Fruit fly (Drosophila melanogaster): Measurements from ENCODE around the gene ovo.

ovo gene

DNA sequence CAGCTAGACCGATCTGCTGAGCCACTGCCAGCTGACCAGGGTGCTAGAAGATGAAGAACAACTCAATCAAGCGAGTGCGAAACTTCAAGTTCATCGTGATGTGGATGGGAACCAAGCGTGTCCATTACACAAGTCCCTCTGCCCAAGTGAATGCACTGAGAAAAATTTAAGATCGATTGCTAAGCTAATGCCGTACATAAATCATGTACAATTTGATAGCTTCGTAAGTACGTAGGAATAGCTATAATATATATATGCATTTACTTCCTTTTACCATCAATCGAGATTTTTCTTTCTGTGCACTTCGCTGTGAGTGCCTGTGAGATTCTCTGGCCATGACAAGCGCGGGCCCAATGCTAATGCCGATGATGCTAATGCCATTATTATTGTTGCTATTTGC, 9.7 kb upstream of the ovo start:
- TF ChIP-seq CG11617 (GFP tag; optimal IDR thresholded peaks at IDR 0.05), result no peak
- no peak for TF ChIP-seq CG7101 (tag; optimal IDR thresholded peaks at IDR 0.05)
- no peak for TF ChIP-seq cic (GFP tag; optimal IDR thresholded peaks at IDR 0.05)
- TF ChIP-seq kay (GFP tag; ENCODE audit: borderline replicate concordance), result no peak
- TF ChIP-seq CG7045 (GFP tag; optimal IDR thresholded peaks at IDR 0.05), result no peak
- no peak for TF ChIP-seq bab1 (GFP tag; optimal IDR thresholded peaks at IDR 0.05)
- TF ChIP-seq toe (GFP tag; optimal IDR thresholded peaks at IDR 0.05), result no peak
- no peak for TF ChIP-seq tj (GFP tag; optimal IDR thresholded peaks at IDR 0.05)
- no peak for TF ChIP-seq Crg-1 (GFP tag; optimal IDR thresholded peaks at IDR 0.05)
- TF ChIP-seq Hr96 (GFP tag; optimal IDR thresholded peaks at IDR 0.05), result no peak
- no peak for TF ChIP-seq CG5204 (GFP tag; optimal IDR thresholded peaks at IDR 0.05)
- no peak for TF ChIP-seq CG1620 (GFP tag; optimal IDR thresholded peaks at IDR 0.05)
- no peak for TF ChIP-seq CG33017 (tag; optimal IDR thresholded peaks at IDR 0.05)
- no peak for TF ChIP-seq ovo (GFP tag; optimal IDR thresholded peaks at IDR 0.05)
- TF ChIP-seq Clk (GFP tag; optimal IDR thresholded peaks at IDR 0.05), result no peak
- no peak for TF ChIP-seq CG12768 (GFP tag; optimal IDR thresholded peaks at IDR 0.05)
- TF ChIP-seq pad (GFP tag; optimal IDR thresholded peaks at IDR 0.05), result no peak

DNA sequence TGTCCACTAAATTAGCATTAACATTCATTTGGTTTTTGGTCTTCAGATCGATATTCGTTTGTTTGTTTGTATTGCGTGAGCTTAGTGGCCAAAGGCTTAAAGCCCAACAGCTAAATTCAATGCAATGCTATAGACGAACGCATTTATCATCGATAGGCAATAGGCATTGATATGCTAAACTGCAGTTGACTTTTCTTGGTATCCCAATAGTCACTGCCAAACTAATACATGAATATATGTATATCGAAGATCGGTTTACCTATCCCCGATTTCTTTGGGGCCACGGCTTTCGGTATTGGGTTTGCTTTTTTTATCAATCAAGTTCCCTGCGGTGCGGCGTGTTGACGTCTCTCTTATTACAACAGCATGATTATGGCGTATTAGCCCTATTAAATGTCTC, 8.0 kb upstream of the ovo start:
- TF ChIP-seq CG11617 (GFP tag; optimal IDR thresholded peaks at IDR 0.05), result no peak
- TF ChIP-seq CG7101 (tag; optimal IDR thresholded peaks at IDR 0.05), result no peak
- no peak for TF ChIP-seq Clk (GFP tag; optimal IDR thresholded peaks at IDR 0.05)
- no peak for TF ChIP-seq kay (GFP tag; ENCODE audit: borderline replicate concordance)
- TF ChIP-seq CG12768 (GFP tag; optimal IDR thresholded peaks at IDR 0.05), result no peak
- no peak for TF ChIP-seq CG33017 (tag; optimal IDR thresholded peaks at IDR 0.05)
- no peak for TF ChIP-seq pad (GFP tag; optimal IDR thresholded peaks at IDR 0.05)
- no peak for TF ChIP-seq CG7045 (GFP tag; optimal IDR thresholded peaks at IDR 0.05)
- no peak for TF ChIP-seq cic (GFP tag; optimal IDR thresholded peaks at IDR 0.05)
- no peak for TF ChIP-seq bab1 (GFP tag; optimal IDR thresholded peaks at IDR 0.05)
- TF ChIP-seq cnc (optimal IDR thresholded peaks at IDR 0.05), result no peak
- TF ChIP-seq Crg-1 (GFP tag; optimal IDR thresholded peaks at IDR 0.05), result no peak
- no peak for TF ChIP-seq tj (GFP tag; optimal IDR thresholded peaks at IDR 0.05)
- TF ChIP-seq Hr96 (GFP tag; optimal IDR thresholded peaks at IDR 0.05), result no peak
- TF ChIP-seq toe (GFP tag; optimal IDR thresholded peaks at IDR 0.05), result no peak
- TF ChIP-seq CG5204 (GFP tag; optimal IDR thresholded peaks at IDR 0.05), result no peak

DNA sequence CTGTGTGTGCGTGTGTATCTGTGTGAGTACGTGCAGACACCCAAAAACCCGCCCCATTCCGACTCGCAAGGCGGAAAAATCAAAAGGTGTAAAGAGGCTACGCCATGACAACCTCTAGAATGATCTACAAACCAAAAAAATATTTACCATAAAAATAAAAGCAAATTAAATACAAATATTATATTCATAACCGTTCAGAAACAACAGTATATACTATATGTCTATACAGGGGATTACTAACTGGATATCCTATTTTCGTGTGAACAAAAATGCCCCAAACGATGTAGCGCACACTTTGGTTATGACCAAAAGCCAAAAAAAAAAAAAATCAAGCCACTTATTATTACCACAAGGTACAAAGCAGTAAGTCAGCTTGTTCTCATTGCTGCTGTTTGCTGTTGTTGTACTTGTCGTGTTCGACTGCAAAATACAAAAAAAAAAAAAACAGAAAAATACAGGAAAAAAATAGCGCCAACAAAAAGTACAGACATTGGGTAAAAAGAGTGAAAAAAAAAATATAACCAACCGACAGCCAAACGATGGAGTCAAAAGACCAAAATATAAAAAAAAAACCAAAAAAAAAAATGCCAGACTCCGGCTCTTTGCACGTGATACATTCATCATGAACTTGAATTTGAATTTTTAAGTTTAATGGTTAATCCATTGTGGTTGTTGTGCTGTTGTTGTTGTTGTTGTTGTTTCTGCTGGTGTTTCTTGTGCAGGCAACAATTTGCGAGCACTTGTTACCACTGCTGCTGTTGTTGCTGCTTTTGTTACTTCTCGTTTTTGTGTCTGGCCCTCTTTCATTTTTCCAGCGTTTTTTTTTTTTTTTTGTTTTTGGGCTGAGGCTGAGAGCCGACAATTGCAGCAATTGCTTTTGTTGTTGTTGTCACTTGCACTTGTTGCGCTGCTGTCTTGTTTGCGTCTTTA, 6.3 kb upstream of the ovo start:
- TF ChIP-seq CG33017 (tag; optimal IDR thresholded peaks at IDR 0.05) (no peak), CG1620 (GFP tag; optimal IDR thresholded peaks at IDR 0.05) (no peak), Mnt (GFP tag; optimal IDR thresholded peaks at IDR 0.05) (no peak), cic (GFP tag; optimal IDR thresholded peaks at IDR 0.05) (no peak), Clk (GFP tag; optimal IDR thresholded peaks at IDR 0.05) (no peak), CG7045 (GFP tag; optimal IDR thresholded peaks at IDR 0.05) (no peak), Hr96 (GFP tag; optimal IDR thresholded peaks at IDR 0.05) (no peak), CG11617 (GFP tag; optimal IDR thresholded peaks at IDR 0.05) (no peak), kay (GFP tag; ENCODE audit: borderline replicate concordance) (no peak), Crg-1 (GFP tag; optimal IDR thresholded peaks at IDR 0.05) (no peak), CG12768 (GFP tag; optimal IDR thresholded peaks at IDR 0.05) (no peak), toe (GFP tag; optimal IDR thresholded peaks at IDR 0.05) (no peak), ovo (GFP tag; optimal IDR thresholded peaks at IDR 0.05) (no peak), CG5204 (GFP tag; optimal IDR thresholded peaks at IDR 0.05) (no peak), CG14711 (tag; optimal IDR thresholded peaks at IDR 0.05) (no peak)

DNA sequence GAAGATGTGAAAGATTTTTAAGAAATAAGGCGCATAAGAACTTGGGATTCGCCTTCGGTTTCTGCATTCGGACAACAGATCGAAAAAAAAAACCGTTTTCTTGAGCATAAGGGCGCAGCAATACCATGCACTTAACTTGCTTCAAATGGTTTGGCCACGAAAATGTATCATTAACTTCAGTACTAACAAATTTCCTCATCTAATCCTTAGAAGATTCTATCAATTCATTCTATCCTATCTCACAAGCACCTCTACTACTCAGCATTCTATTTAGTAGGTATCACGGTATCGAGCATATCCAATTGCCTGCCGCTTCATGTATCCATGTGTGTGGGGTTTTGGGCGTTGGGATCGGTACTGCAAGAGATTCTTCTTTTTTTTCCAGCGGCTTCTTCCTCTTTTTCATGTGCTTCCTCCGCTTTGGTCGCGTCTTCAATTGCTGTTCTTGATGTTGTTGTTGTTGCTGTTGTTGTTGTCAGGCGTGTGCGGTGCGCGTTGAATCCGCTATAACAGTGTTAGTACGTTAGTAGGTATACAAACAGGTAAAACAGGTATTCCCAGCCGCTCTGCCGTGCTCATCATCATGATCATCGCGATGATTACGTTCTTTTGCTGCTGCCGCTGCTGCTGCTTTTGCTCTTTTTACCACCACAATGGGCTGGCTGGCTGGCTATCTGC, 3.5 kb upstream of the ovo start:
- TF ChIP-seq kay (GFP tag; ENCODE audit: borderline replicate concordance) (no peak), cnc (optimal IDR thresholded peaks at IDR 0.05) (no peak), CG7045 (GFP tag; optimal IDR thresholded peaks at IDR 0.05) (no peak), bab1 (GFP tag; optimal IDR thresholded peaks at IDR 0.05) (no peak), Mnt (GFP tag; optimal IDR thresholded peaks at IDR 0.05) (no peak), ovo (GFP tag; optimal IDR thresholded peaks at IDR 0.05) (no peak), CG11617 (GFP tag; optimal IDR thresholded peaks at IDR 0.05) (no peak)

DNA sequence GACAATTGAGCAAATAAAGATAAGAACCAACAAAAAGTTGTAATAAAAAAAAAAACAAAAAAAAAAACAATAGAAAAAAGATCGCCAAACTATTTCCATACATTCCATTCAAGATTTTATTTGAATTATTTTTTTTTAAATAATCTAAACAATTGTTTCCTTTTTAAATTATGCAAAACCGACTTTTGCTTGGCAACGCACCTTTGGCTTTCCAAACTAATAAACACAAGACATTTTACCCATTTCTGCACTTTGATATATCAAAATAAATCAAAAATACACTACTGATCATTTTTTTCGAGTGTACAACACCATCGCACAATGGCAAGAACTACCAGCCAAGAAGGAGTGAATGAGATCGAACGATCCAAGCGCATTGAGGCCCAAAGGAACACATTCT, 2.9 kb upstream of the ovo start:
- TF ChIP-seq CG11617 (GFP tag; optimal IDR thresholded peaks at IDR 0.05) (no peak), toe (GFP tag; optimal IDR thresholded peaks at IDR 0.05) (no peak), Clk (GFP tag; optimal IDR thresholded peaks at IDR 0.05) (no peak), ovo (GFP tag; optimal IDR thresholded peaks at IDR 0.05) (no peak), cic (GFP tag; optimal IDR thresholded peaks at IDR 0.05) (no peak), CG14711 (tag; optimal IDR thresholded peaks at IDR 0.05) (no peak), CG7101 (tag; optimal IDR thresholded peaks at IDR 0.05) (no peak), pad (GFP tag; optimal IDR thresholded peaks at IDR 0.05) (no peak), cnc (optimal IDR thresholded peaks at IDR 0.05) (no peak), Hr96 (GFP tag; optimal IDR thresholded peaks at IDR 0.05) (no peak), bab1 (GFP tag; optimal IDR thresholded peaks at IDR 0.05) (no peak), Mnt (GFP tag; optimal IDR thresholded peaks at IDR 0.05) (no peak)

Measured in whole organism, adult.